Fruit fly (Drosophila melanogaster) whole organism, embryonic: ENCODE data around the gene CG4270.

Source experiments
- C15 ChIP-seq: fragments of 200-800 bp; sonication (Bioruptor generic); IDR thresholded peaks from 3 replicates; pipeline ENCODE4 v1.3.6; 2022; ENCODE audit warnings: missing biosample characterization, missing genetic modification characterization
- CG11085 ChIP-seq: fragments of 200-800 bp; sonication (Bioruptor generic); IDR thresholded peaks from 2 replicates; pipeline ENCODE4 v1.3.6; 2022; ENCODE audit warnings: missing biosample characterization, missing genetic modification characterization
- CG12942 ChIP-seq: fragments of 200-800 bp; sonication (Bioruptor generic); optimal IDR thresholded peaks from 3 replicates; lab custom pipeline; 2016; ENCODE audit warnings: missing biosample characterization, missing genetic modification characterization
- CG14050 ChIP-seq: fragments of 200-800 bp; sonication (Bioruptor generic); IDR thresholded peaks from 3 replicates; pipeline ENCODE4 v1.3.6; 2022; ENCODE audit warnings: missing biosample characterization, missing genetic modification characterization
- CG14441 ChIP-seq: fragments of 200-800 bp; sonication (Bioruptor generic); IDR thresholded peaks from 2 replicates; pipeline ENCODE4 v1.3.6; 2022; ENCODE audit warnings: missing biosample characterization, missing genetic modification characterization
- CG17361 ChIP-seq: fragments of 200-800 bp; sonication (Bioruptor generic); IDR thresholded peaks from 3 replicates; pipeline ENCODE4 v1.3.6; 2022; ENCODE audit warnings: missing biosample characterization, missing genetic modification characterization
- CG18599 ChIP-seq: fragments of 200-800 bp; sonication (Bioruptor generic); optimal IDR thresholded peaks from 3 replicates; lab custom pipeline; 2017; ENCODE audit warnings: missing biosample characterization, missing genetic modification characterization, mild to moderate bottlenecking, moderate library complexity, missing genetic modification reagents
- CG2202 ChIP-seq: fragments of 200-800 bp; sonication (Bioruptor generic); optimal IDR thresholded peaks from 2 replicates; lab custom pipeline; 2018; ENCODE audit warnings: missing biosample characterization, mild to moderate bottlenecking, missing genetic modification characterization
- CG31388 ChIP-seq: fragments of 200-800 bp; sonication (Bioruptor generic); optimal IDR thresholded peaks from 2 replicates; lab custom pipeline; 2016; ENCODE audit warnings: missing biosample characterization, missing genetic modification characterization
- CG33557 ChIP-seq: fragments of 200-800 bp; sonication (Bioruptor generic); optimal IDR thresholded peaks from 2 replicates; lab custom pipeline; 2019; ENCODE audit warnings: missing biosample characterization, mild to moderate bottlenecking, missing genetic modification characterization, moderate library complexity
- CG3407 ChIP-seq: fragments of 200-800 bp; sonication (Bioruptor generic); optimal IDR thresholded peaks from 2 replicates; lab custom pipeline; 2018; ENCODE audit warnings: missing biosample characterization, mild to moderate bottlenecking, missing genetic modification characterization
- CG6254 ChIP-seq: fragments of 200-800 bp; sonication (Bioruptor generic); optimal IDR thresholded peaks from 3 replicates; lab custom pipeline; 2017; ENCODE audit warnings: mild to moderate bottlenecking, missing biosample characterization, missing genetic modification reagents, missing genetic modification characterization
- CG6765 ChIP-seq: fragments of 200-800 bp; sonication (Bioruptor generic); optimal IDR thresholded peaks from 3 replicates; lab custom pipeline; 2017; ENCODE audit warnings: missing biosample characterization, mild to moderate bottlenecking, missing genetic modification characterization
- CG8359 ChIP-seq: fragments of 200-800 bp; sonication (Bioruptor generic); optimal IDR thresholded peaks from 2 replicates; lab custom pipeline; 2017; ENCODE audit warnings: missing biosample characterization, mild to moderate bottlenecking, missing genetic modification characterization, borderline replicate concordance
- CG9437 ChIP-seq: fragments of 200-800 bp; sonication (Bioruptor generic); optimal IDR thresholded peaks from 2 replicates; lab custom pipeline; 2018; ENCODE audit warnings: missing biosample characterization, mild to moderate bottlenecking, missing genetic modification characterization
- CG9797 ChIP-seq: fragments of 200-800 bp; sonication (Bioruptor generic); optimal IDR thresholded peaks from 3 replicates; lab custom pipeline; 2018; ENCODE audit warnings: missing biosample characterization, mild to moderate bottlenecking, missing genetic modification characterization
- CTCF ChIP-seq: fragments of 200-800 bp; sonication (Bioruptor generic); optimal IDR thresholded peaks from 2 replicates; lab custom pipeline; 2017; ENCODE audit warnings: missing biosample characterization, mild to moderate bottlenecking, missing genetic modification characterization, moderate library complexity
- D19A ChIP-seq: fragments of 200-800 bp; optimal IDR thresholded peaks from 3 replicates; lab custom pipeline; 2019; ENCODE audit warnings: missing biosample characterization, mild to moderate bottlenecking, missing genetic modification characterization, moderate library complexity
- Dad ChIP-seq: fragments of 200-800 bp; sonication (Bioruptor generic); optimal IDR thresholded peaks from 3 replicates; lab custom pipeline; 2016; ENCODE audit warnings: missing biosample characterization, missing genetic modification characterization
- Deaf1 ChIP-seq: fragments of 200-800 bp; optimal IDR thresholded peaks from 3 replicates; lab custom pipeline; 2019; ENCODE audit warnings: missing biosample characterization, mild to moderate bottlenecking, missing genetic modification characterization, moderate library complexity
- Dip3 ChIP-seq: fragments of 200-800 bp; sonication (Bioruptor generic); optimal IDR thresholded peaks from 3 replicates; lab custom pipeline; 2016; ENCODE audit warnings: missing biosample characterization, missing genetic modification characterization
- GATAe ChIP-seq: fragments of 200-800 bp; sonication (Bioruptor generic); conservative IDR thresholded peaks from 2 replicates; pipeline ENCODE4 v1.3.6; 2022; ENCODE audit warnings: missing biosample characterization, missing genetic modification characterization
- H2.0 ChIP-seq: fragments of 200-800 bp; sonication (Bioruptor generic); IDR thresholded peaks from 2 replicates; pipeline ENCODE4 v1.3.6; 2022; ENCODE audit warnings: missing biosample characterization, missing genetic modification characterization
- Hmr ChIP-seq: fragments of 200-800 bp; sonication (Bioruptor generic); optimal IDR thresholded peaks from 3 replicates; lab custom pipeline; 2017; ENCODE audit warnings: mild to moderate bottlenecking, missing biosample characterization, missing genetic modification reagents, missing genetic modification characterization
- Mad ChIP-seq: fragments of 200-800 bp; sonication (Bioruptor generic); optimal IDR thresholded peaks from 2 replicates; lab custom pipeline; 2016; ENCODE audit warnings: missing biosample characterization, missing genetic modification characterization
- Myb ChIP-seq: fragments of 200-800 bp; sonication (Bioruptor generic); optimal IDR thresholded peaks from 2 replicates; lab custom pipeline; 2016; ENCODE audit warnings: missing biosample characterization, missing genetic modification characterization
- NC2β ChIP-seq: fragments of 200-800 bp; sonication (Bioruptor generic); optimal IDR thresholded peaks from 2 replicates; lab custom pipeline; 2016; ENCODE audit warnings: missing biosample characterization, missing genetic modification characterization
- PHDP ChIP-seq: fragments of 200-800 bp; sonication (Bioruptor generic); optimal IDR thresholded peaks from 3 replicates; lab custom pipeline; 2018; ENCODE audit warnings: missing biosample characterization, mild to moderate bottlenecking, missing genetic modification characterization, moderate library complexity
- TFAM ChIP-seq: fragments of 200-800 bp; sonication (Bioruptor generic); optimal IDR thresholded peaks from 2 replicates; lab custom pipeline; 2017; ENCODE audit warnings: missing biosample characterization, missing genetic modification characterization, inconsistent platforms
- bbx ChIP-seq: fragments of 200-800 bp; sonication (Bioruptor generic); IDR thresholded peaks from 2 replicates; pipeline ENCODE4 v1.3.6; 2022; ENCODE audit warnings: missing biosample characterization, missing genetic modification characterization; ENCODE audit not compliant: partially characterized antibody
- btn ChIP-seq: fragments of 200-800 bp; sonication (Bioruptor generic); optimal IDR thresholded peaks from 2 replicates; lab custom pipeline; 2016; ENCODE audit warnings: missing biosample characterization, missing genetic modification characterization
- cad ChIP-seq: fragments of >200 bp; optimal IDR thresholded peaks from 2 replicates; lab custom pipeline; 2017; ENCODE audit warnings: missing biosample characterization, missing genetic modification characterization
- chif ChIP-seq, 2 experiments: fragments of 200-800 bp; sonication (Bioruptor generic); optimal IDR thresholded peaks; 3 replicates each; lab custom pipeline; 2016; ENCODE audit warnings: missing biosample characterization in 2 of 2, missing genetic modification characterization in 2 of 2
- chm ChIP-seq: fragments of 200-800 bp; sonication (Bioruptor generic); IDR thresholded peaks from 2 replicates; pipeline ENCODE4 v1.3.6; 2022; ENCODE audit warnings: missing biosample characterization, missing genetic modification characterization
- crc ChIP-seq: fragments of 200-800 bp; sonication (Bioruptor generic); optimal IDR thresholded peaks from 2 replicates; lab custom pipeline; 2016; ENCODE audit warnings: missing biosample characterization, missing genetic modification characterization
- esg ChIP-seq: fragments of 200-800 bp; sonication (Bioruptor generic); conservative IDR thresholded peaks from 2 replicates; pipeline ENCODE4 v1.3.6; 2022; ENCODE audit warnings: missing biosample characterization, missing genetic modification characterization
- eve ChIP-seq, 2 experiments: fragments of >200 bp; optimal IDR thresholded peaks; 2 replicates each; lab custom pipeline; 2017; ENCODE audit warnings: missing biosample characterization in 2 of 2, missing genetic modification characterization in 2 of 2
- gfzf ChIP-seq: fragments of 200-800 bp; sonication (Bioruptor generic); optimal IDR thresholded peaks from 2 replicates; lab custom pipeline; 2016; ENCODE audit warnings: missing biosample characterization, mild to moderate bottlenecking, missing genetic modification characterization, moderate library complexity
- gsb ChIP-seq: fragments of 200-800 bp; sonication (Bioruptor generic); IDR thresholded peaks from 2 replicates; pipeline ENCODE4 v1.3.6; 2022; ENCODE audit warnings: missing biosample characterization, missing genetic modification characterization
- gt ChIP-seq: fragments of 200-800 bp; sonication (Bioruptor generic); IDR thresholded peaks from 2 replicates; pipeline ENCODE4 v1.3.6; 2022; ENCODE audit warnings: missing biosample characterization, missing genetic modification characterization
- hth ChIP-seq: fragments of >200 bp; optimal IDR thresholded peaks from 2 replicates; lab custom pipeline; 2017; ENCODE audit warnings: inconsistent platforms
- jumu ChIP-seq: fragments of 200-800 bp; sonication (Bioruptor generic); optimal IDR thresholded peaks from 3 replicates; lab custom pipeline; 2016; ENCODE audit warnings: missing biosample characterization, missing genetic modification characterization
- klu ChIP-seq: fragments of 200-800 bp; sonication (Bioruptor generic); IDR thresholded peaks from 2 replicates; pipeline ENCODE4 v1.3.6; 2022; ENCODE audit warnings: missing biosample characterization, missing genetic modification characterization
- maf-S ChIP-seq: fragments of 200-800 bp; sonication (Bioruptor generic); optimal IDR thresholded peaks from 2 replicates; lab custom pipeline; 2016; ENCODE audit warnings: missing biosample characterization, missing genetic modification characterization
- row ChIP-seq: fragments of 200-800 bp; sonication (Bioruptor generic); IDR thresholded peaks from 3 replicates; pipeline ENCODE4 v1.3.6; 2022; ENCODE audit warnings: missing biosample characterization, missing genetic modification characterization
- sisA ChIP-seq: fragments of 200-800 bp; sonication (Bioruptor generic); IDR thresholded peaks from 2 replicates; pipeline ENCODE4 v1.3.6; 2022; ENCODE audit warnings: missing biosample characterization, missing genetic modification characterization
- slou ChIP-seq: fragments of 200-800 bp; sonication (Bioruptor generic); optimal IDR thresholded peaks from 3 replicates; lab custom pipeline; 2016; ENCODE audit warnings: missing biosample characterization, missing genetic modification characterization
- sna ChIP-seq: fragments of 200-800 bp; sonication (Bioruptor generic); IDR thresholded peaks from 2 replicates; pipeline ENCODE4 v1.3.6; 2022; ENCODE audit warnings: missing biosample characterization, missing genetic modification characterization; ENCODE audit not compliant: partially characterized antibody
- ttk ChIP-seq: fragments of 200-800 bp; sonication (Bioruptor generic); IDR thresholded peaks from 2 replicates; pipeline ENCODE4 v2.1.2; 2022; ENCODE audit warnings: missing biosample characterization, missing genetic modification characterization
- unc-4 ChIP-seq: fragments of 200-800 bp; sonication (Bioruptor generic); IDR thresholded peaks from 2 replicates; pipeline ENCODE4 v1.3.6; 2022; ENCODE audit warnings: missing biosample characterization, missing genetic modification characterization; ENCODE audit not compliant: partially characterized antibody
- usp ChIP-seq: fragments of >200 bp; optimal IDR thresholded peaks from 2 replicates; lab custom pipeline; 2017; ENCODE audit warnings: missing biosample characterization, missing genetic modification characterization
- yki ChIP-seq: fragments of >200 bp; optimal IDR thresholded peaks from 3 replicates; lab custom pipeline; 2018
- zen ChIP-seq: fragments of 200-800 bp; sonication (Bioruptor generic); optimal IDR thresholded peaks from 3 replicates; lab custom pipeline; 2018; ENCODE audit warnings: missing biosample characterization, mild to moderate bottlenecking, missing genetic modification characterization, moderate library complexity

CG4270 gene

DNA sequence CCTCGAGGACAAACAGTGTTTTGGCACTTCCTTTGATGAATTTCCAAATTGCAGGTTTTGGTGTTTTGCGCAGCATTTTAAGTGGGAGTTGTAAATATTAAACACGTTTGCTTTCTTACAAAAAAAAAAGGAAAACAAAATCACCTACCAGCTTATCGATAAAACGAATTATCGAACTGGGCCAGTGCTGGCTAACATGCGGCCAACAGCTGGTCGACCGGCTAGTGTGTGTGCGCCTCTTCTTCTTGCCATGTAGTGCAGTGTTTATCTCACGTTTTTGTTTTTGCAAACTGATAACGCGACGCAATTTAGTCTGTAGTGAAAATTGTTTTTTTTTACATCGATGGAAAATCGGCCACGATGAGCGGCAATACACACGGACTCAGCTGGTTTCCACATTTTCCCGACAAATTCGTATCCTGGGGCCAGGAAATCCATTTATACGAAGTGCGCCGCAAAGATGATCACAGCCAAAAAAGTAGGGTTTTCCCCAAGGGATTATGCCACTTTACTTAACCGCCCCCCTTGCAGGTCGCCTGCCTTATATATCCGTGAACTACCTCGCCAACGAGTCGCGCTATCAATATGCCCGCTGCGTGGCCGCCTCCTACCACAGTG, 46.1 kb upstream of the CG4270 start, which contains the start of the genes CG15386, CG42371 and mio (continued):
- TF ChIP-seq CG9797 (GFP tag; lab: Kevin White, UChicago) (peak; percentile 18), Dip3 (GFP tag; lab: Kevin White, UChicago) (no peak), GATAe (peak; percentile 46; the same call in 1 of the 2 replicates), CG9437 (no peak), TFAM (GFP tag; lab: Kevin White, UChicago) (no peak), ttk (no peak), CG12942 (no peak), CG6765 (GFP tag; lab: Kevin White, UChicago) (no peak), CG6254 (no peak), gfzf (GFP tag; lab: Kevin White, UChicago) (peak; percentile 41), chm (GFP tag; lab: Robert Waterston, UW) (no peak), CG8359 (GFP tag; lab: Kevin White, UChicago) (no peak), klu (GFP tag; lab: Robert Waterston, UW) (no peak), sna (GFP tag; lab: Robert Waterston, UW) (no peak), D19A (no peak), CG11085 (no peak), bbx (GFP tag; lab: Robert Waterston, UW) (peak; percentile 53; the same call in 1 of the 2 replicates), unc-4 (GFP tag; lab: Robert Waterston, UW) (peak; percentile 53), Mad (GFP tag; lab: Kevin White, UChicago) (no peak), gsb (GFP tag; lab: Robert Waterston, UW) (no peak), CTCF (GFP tag; lab: Kevin White, UChicago) (no peak), CG14050 (no peak), CG33557 (GFP tag; lab: Kevin White, UChicago) (no peak), CG14441 (GFP tag; lab: Robert Waterston, UW) (no peak), usp (GFP tag; lab: Kevin White, UChicago) (no peak), maf-S (no peak), NC2β (no peak), CG31388 (GFP tag; lab: Kevin White, UChicago) (no peak), gt (GFP tag; lab: Robert Waterston, UW) (no peak), Dad (no peak), H2.0 (no peak), esg (GFP tag; lab: Robert Waterston, UW) (no peak), crc (GFP tag; lab: Kevin White, UChicago) (no peak), jumu (GFP tag; lab: Kevin White, UChicago) (no peak), PHDP (tag; lab: Kevin White, UChicago) (no peak), Myb (GFP tag; lab: Kevin White, UChicago) (peak; percentile 45), cad (GFP tag; lab: Kevin White, UChicago) (no peak), chif (GFP tag; optimal IDR thresholded peaks at IDR 0.05; lab: Kevin White, UChicago) (no peak), Hmr (GFP tag; lab: Kevin White, UChicago) (no peak), C15 (GFP tag; lab: Robert Waterston, UW) (no peak), eve (GFP tag; optimal IDR thresholded peaks at IDR 0.05; lab: Kevin White, UChicago) (no peak), CG18599 (peak; percentile 0), CG17361 (GFP tag; lab: Robert Waterston, UW) (no peak), sisA (GFP tag; lab: Robert Waterston, UW) (no peak), slou (no peak), Deaf1 (tag; lab: Kevin White, UChicago) (no peak), CG3407 (GFP tag; lab: Kevin White, UChicago) (no peak), btn (no peak), hth (lab: Kevin White, UChicago) (no peak), zen (tag; lab: Kevin White, UChicago) (peak; percentile 44), CG2202 (no peak), row (GFP tag; lab: Robert Waterston, UW) (peak; percentile 14; the same call in 1 of the 3 replicates), yki (no peak)
